Fruit fly (Drosophila melanogaster): ENCODE data around the gene RpL27.

Gene RpL27

DNA sequence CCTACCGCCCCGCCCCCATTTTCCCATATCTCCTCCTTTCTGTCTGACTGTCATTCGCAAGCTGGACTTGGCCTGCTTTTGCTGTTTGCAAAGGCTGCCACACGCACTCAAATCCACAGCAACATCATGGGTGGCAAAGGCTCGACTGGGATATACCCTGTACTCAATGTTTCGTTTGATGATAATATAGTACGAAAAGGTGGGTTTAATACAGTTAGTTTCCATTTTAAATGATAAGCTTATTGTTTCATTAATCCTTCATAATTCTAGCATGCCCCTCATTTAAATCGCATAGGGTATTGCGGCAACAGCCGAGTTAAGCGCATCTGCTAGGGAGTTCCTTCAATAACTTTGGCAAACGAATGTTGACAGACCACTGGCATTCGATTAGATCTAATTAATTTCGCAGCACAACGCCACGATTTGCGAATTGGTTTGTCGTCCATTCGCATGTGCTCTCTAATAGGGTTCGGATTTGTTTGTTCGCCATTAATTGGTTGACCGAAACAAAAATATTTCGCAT, 9.4 kb upstream of the RpL27 start (continued):
- TF ChIP-seq CG10543 (GFP tag; optimal IDR thresholded peaks at IDR 0.05) (no peak), scrt (GFP tag; optimal IDR thresholded peaks at IDR 0.05) (peak; percentile 20), ab (GFP tag; optimal IDR thresholded peaks at IDR 0.05) (no peak), Sox102F (GFP tag; optimal IDR thresholded peaks at IDR 0.05) (peak; percentile 14), nmo (GFP tag; optimal IDR thresholded peaks at IDR 0.05) (no peak), Bteb2 (GFP tag; optimal IDR thresholded peaks at IDR 0.05) (no peak), Elba2 (GFP tag; optimal IDR thresholded peaks at IDR 0.05) (no peak), ap (GFP tag; IDR thresholded peaks at IDR 0.05) (no peak), CG3726 (GFP tag; IDR thresholded peaks at IDR 0.05) (no peak), CkIIα-i1 (GFP tag; IDR thresholded peaks at IDR 0.05) (no peak), CG13424 (tag; optimal IDR thresholded peaks at IDR 0.05) (no peak), ci (GFP tag; IDR thresholded peaks at IDR 0.05) (no peak), mam (GFP tag; optimal IDR thresholded peaks at IDR 0.05) (no peak), Gsc (GFP tag; IDR thresholded peaks at IDR 0.05) (no peak), CG14014 (GFP tag; IDR thresholded peaks at IDR 0.05) (no peak), CG14050 (GFP tag; IDR thresholded peaks at IDR 0.05) (no peak), CG4424 (GFP tag; optimal IDR thresholded peaks at IDR 0.05) (no peak), peb (GFP tag; IDR thresholded peaks at IDR 0.05) (no peak), CG2678 (tag; optimal IDR thresholded peaks at IDR 0.05) (peak; percentile 34), shn (GFP tag; optimal IDR thresholded peaks at IDR 0.05) (no peak), CG6854 (GFP tag; optimal IDR thresholded peaks at IDR 0.05) (no peak), D (optimal IDR thresholded peaks at IDR 0.05) (no peak), D (GFP tag; optimal IDR thresholded peaks at IDR 0.05) (no peak), CG32772 (GFP tag; IDR thresholded peaks at IDR 0.05) (no peak), CG6683 (GFP tag; optimal IDR thresholded peaks at IDR 0.05) (no peak), Sry-δ (GFP tag; optimal IDR thresholded peaks at IDR 0.05) (no peak), CG3995 (GFP tag; optimal IDR thresholded peaks at IDR 0.05) (no peak), Dfd (GFP tag; optimal IDR thresholded peaks at IDR 0.05) (no peak), CG12155 (GFP tag; optimal IDR thresholded peaks at IDR 0.05) (no peak), cad (GFP tag; optimal IDR thresholded peaks at IDR 0.05) (no peak), B-H2 (GFP tag; optimal IDR thresholded peaks at IDR 0.05) (no peak), Gug (GFP tag; IDR thresholded peaks at IDR 0.05) (no peak), sens (GFP tag) (peak; percentile 51), lola (GFP tag; optimal IDR thresholded peaks at IDR 0.05) (no peak), bigmax (GFP tag; optimal IDR thresholded peaks at IDR 0.05) (no peak), ftz-f1 (GFP tag; optimal IDR thresholded peaks at IDR 0.05) (no peak), PHDP (tag; optimal IDR thresholded peaks at IDR 0.05) (no peak), CG10654 (GFP tag; optimal IDR thresholded peaks at IDR 0.05) (no peak), da (GFP tag; optimal IDR thresholded peaks at IDR 0.05) (no peak), CG13123 (GFP tag; optimal IDR thresholded peaks at IDR 0.05) (no peak), Dp (GFP tag; optimal IDR thresholded peaks at IDR 0.05) (no peak), lmd (GFP tag; IDR thresholded peaks at IDR 0.05) (peak; percentile 48), yki (optimal IDR thresholded peaks at IDR 0.05) (no peak), CG32767 (GFP tag; IDR thresholded peaks at IDR 0.05) (no peak), CG30403 (GFP tag; optimal IDR thresholded peaks at IDR 0.05) (no peak), fd102C (GFP tag; optimal IDR thresholded peaks at IDR 0.05) (no peak), CG15011 (GFP tag; optimal IDR thresholded peaks at IDR 0.05) (no peak), CG2202 (tag; optimal IDR thresholded peaks at IDR 0.05) (no peak), row (GFP tag; IDR thresholded peaks at IDR 0.05) (peak; percentile 51; the same call in 2 of the 3 replicates), Adf1 (GFP tag; IDR thresholded peaks at IDR 0.05) (no peak), CG7556 (GFP tag; optimal IDR thresholded peaks at IDR 0.05) (no peak), HLH3B (GFP tag; IDR thresholded peaks at IDR 0.05) (no peak), Sin3A (optimal IDR thresholded peaks at IDR 0.05) (no peak), CG6175 (GFP tag; IDR thresholded peaks at IDR 0.05) (no peak)

All from whole organism, embryonic.